Worm (Caenorhabditis elegans) whole organism, late embryonic: ENCODE results near the gene ZK370.6.

Source experiments
- C08G9.2 ChIP-seq: sonication (generic microtip); optimal IDR thresholded peaks from 2 replicates; lab custom pipeline; 2016; ENCODE audit warnings: mild to moderate bottlenecking, missing genetic modification characterization, moderate library complexity, missing compliant biosample characterization
- K02D7.2 ChIP-seq: sonication (generic microtip); optimal IDR thresholded peaks from 2 replicates; lab custom pipeline; 2017; ENCODE audit warnings: mild to moderate bottlenecking, missing genetic modification characterization, missing compliant biosample characterization
- T23F11.4 ChIP-seq: fragments of 200-800 bp; sonication (Bioruptor generic); optimal IDR thresholded peaks from 2 replicates; lab custom pipeline; 2018; ENCODE audit warnings: mild to moderate bottlenecking, missing genetic modification characterization, missing compliant biosample characterization
- Y22D7AL.16 ChIP-seq: sonication (generic microtip); optimal IDR thresholded peaks from 2 replicates; lab custom pipeline; 2016; ENCODE audit warnings: missing genetic modification characterization, missing compliant biosample characterization
- ama-1 ChIP-seq: fragments of 150-350 bp; optimal IDR thresholded peaks from 2 replicates; lab custom pipeline; 2014
- ceh-18 ChIP-seq: sonication (generic microtip); optimal IDR thresholded peaks from 2 replicates; lab custom pipeline; 2016; ENCODE audit warnings: missing genetic modification characterization, missing compliant biosample characterization
- ceh-19 ChIP-seq: fragments of 200-800 bp; sonication (Bioruptor generic); optimal IDR thresholded peaks from 2 replicates; lab custom pipeline; 2018; ENCODE audit warnings: mild to moderate bottlenecking, missing genetic modification characterization, missing compliant biosample characterization
- ceh-30 ChIP-seq: fragments of 150-350 bp; optimal IDR thresholded peaks from 2 replicates; lab custom pipeline; 2014; ENCODE audit warnings: missing biosample characterization, missing genetic modification characterization
- ceh-31 ChIP-seq: sonication (generic microtip); optimal IDR thresholded peaks from 2 replicates; lab custom pipeline; 2016; ENCODE audit warnings: missing genetic modification characterization, missing compliant biosample characterization
- ceh-34 ChIP-seq: sonication (generic microtip); optimal IDR thresholded peaks from 2 replicates; lab custom pipeline; 2016; ENCODE audit warnings: mild to moderate bottlenecking, missing genetic modification characterization, missing compliant biosample characterization
- ceh-9 ChIP-seq: sonication (generic microtip); optimal IDR thresholded peaks from 2 replicates; lab custom pipeline; 2016; ENCODE audit warnings: mild to moderate bottlenecking, missing genetic modification characterization, inconsistent platforms, missing compliant biosample characterization
- dmd-4 ChIP-seq: sonication (generic microtip); optimal IDR thresholded peaks from 2 replicates; lab custom pipeline; 2016; ENCODE audit warnings: borderline replicate concordance, missing genetic modification characterization, missing compliant biosample characterization
- dve-1 ChIP-seq: sonication (generic microtip); optimal IDR thresholded peaks from 2 replicates; lab custom pipeline; 2017; ENCODE audit warnings: antibody characterized with exemption, mild to moderate bottlenecking, missing genetic modification characterization, missing compliant biosample characterization
- elt-4 ChIP-seq: sonication (generic microtip); optimal IDR thresholded peaks from 2 replicates; lab custom pipeline; 2016; ENCODE audit warnings: missing genetic modification characterization, missing compliant biosample characterization
- ets-4 ChIP-seq: sonication (generic microtip); optimal IDR thresholded peaks from 2 replicates; lab custom pipeline; 2016; ENCODE audit warnings: missing genetic modification characterization, missing compliant biosample characterization
- eyg-1 ChIP-seq: sonication (generic microtip); optimal IDR thresholded peaks from 2 replicates; lab custom pipeline; 2016; ENCODE audit warnings: missing genotype, missing genetic modification characterization, missing compliant biosample characterization
- hlh-15 ChIP-seq: sonication (generic microtip); optimal IDR thresholded peaks from 2 replicates; lab custom pipeline; 2016; ENCODE audit warnings: missing genetic modification characterization, missing compliant biosample characterization
- hlh-30 ChIP-seq: sonication (generic microtip); optimal IDR thresholded peaks from 2 replicates; lab custom pipeline; 2017; ENCODE audit warnings: antibody characterized with exemption, missing genetic modification characterization, missing compliant biosample characterization; ENCODE audit not compliant: insufficient read depth
- lim-6 ChIP-seq: sonication (generic microtip); optimal IDR thresholded peaks from 2 replicates; lab custom pipeline; 2016; ENCODE audit warnings: missing genetic modification characterization, missing compliant biosample characterization
- mec-3 ChIP-seq: sonication (generic microtip); optimal IDR thresholded peaks from 2 replicates; lab custom pipeline; 2016; ENCODE audit warnings: borderline replicate concordance, missing genetic modification characterization, missing compliant biosample characterization
- nhr-11 ChIP-seq: fragments of 150-350 bp; optimal IDR thresholded peaks from 2 replicates; lab custom pipeline; 2014; ENCODE audit warnings: missing biosample characterization, missing genetic modification characterization
- odd-2 ChIP-seq: sonication (generic microtip); optimal IDR thresholded peaks from 2 replicates; lab custom pipeline; 2017; ENCODE audit warnings: antibody characterized with exemption, mild to moderate bottlenecking, missing genetic modification characterization, missing compliant biosample characterization
- pag-3 ChIP-seq: sonication (generic microtip); optimal IDR thresholded peaks from 2 replicates; lab custom pipeline; 2016; ENCODE audit warnings: missing compliant biosample characterization, missing genetic modification characterization, borderline replicate concordance
- pax-1 ChIP-seq: fragments of 150-350 bp; optimal IDR thresholded peaks from 2 replicates; lab custom pipeline; 2014; ENCODE audit warnings: missing biosample characterization, missing genetic modification characterization
- pha-4 ChIP-seq: fragments of 150-350 bp; optimal IDR thresholded peaks from 2 replicates; lab custom pipeline; 2018; ENCODE audit warnings: missing biosample characterization, missing genetic modification reagents, missing genetic modification characterization
- pros-1 ChIP-seq: fragments of 150-350 bp; optimal IDR thresholded peaks from 2 replicates; lab custom pipeline; 2014; ENCODE audit warnings: missing biosample characterization, missing genetic modification reagents, missing genetic modification characterization
- ref-2 ChIP-seq: sonication (generic microtip); optimal IDR thresholded peaks from 2 replicates; lab custom pipeline; 2016; ENCODE audit warnings: missing genetic modification characterization, missing compliant biosample characterization
- sdc-2 ChIP-seq: sonication (generic microtip); optimal IDR thresholded peaks from 2 replicates; lab custom pipeline; 2016; ENCODE audit warnings: missing genotype, missing genetic modification characterization, missing compliant biosample characterization
- syd-9 ChIP-seq: sonication (generic microtip); optimal IDR thresholded peaks from 2 replicates; lab custom pipeline; 2016; ENCODE audit warnings: mild to moderate bottlenecking, missing genetic modification characterization, moderate library complexity, missing compliant biosample characterization
- tbx-7 ChIP-seq: sonication (generic microtip); optimal IDR thresholded peaks from 2 replicates; lab custom pipeline; 2016; ENCODE audit warnings: missing genotype, missing genetic modification characterization, missing compliant biosample characterization
- ttx-3 ChIP-seq: sonication (generic microtip); optimal IDR thresholded peaks from 2 replicates; lab custom pipeline; 2016; ENCODE audit warnings: missing genetic modification reagents, missing genetic modification characterization, missing compliant biosample characterization
- unc-55 ChIP-seq: sonication (generic microtip); optimal IDR thresholded peaks from 2 replicates; lab custom pipeline; 2017; ENCODE audit warnings: missing biosample characterization, missing genetic modification reagents, missing genetic modification characterization
- unc-86 ChIP-seq: sonication (generic microtip); optimal IDR thresholded peaks from 2 replicates; lab custom pipeline; 2016; ENCODE audit warnings: missing genetic modification characterization, missing compliant biosample characterization

ZK370.6 gene

DNA sequence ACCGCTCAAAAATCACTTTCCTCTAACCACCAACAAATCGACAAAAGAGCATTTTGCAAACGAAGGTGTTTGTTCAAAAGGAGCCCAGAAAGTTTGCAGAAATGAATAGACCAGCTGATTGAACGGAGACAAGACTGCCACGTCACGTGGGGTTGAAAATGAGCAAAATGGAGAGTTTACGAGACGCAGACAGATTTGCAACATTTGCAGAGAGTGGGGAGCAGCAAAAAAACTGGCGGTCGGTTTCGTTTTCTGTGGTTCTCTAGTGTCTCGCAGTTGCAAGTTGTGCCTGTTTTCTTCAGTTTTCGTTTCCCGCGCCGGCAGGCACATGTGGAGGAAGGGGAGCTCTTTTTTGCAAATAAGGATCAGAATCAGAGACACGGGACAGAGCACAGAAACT lies 41.8 kb upstream of the ZK370.6 start:
- TF ChIP-seq ceh-18 (tag; lab: Kevin White, UChicago) (peak; percentile 65), pag-3 (tag; lab: Kevin White, UChicago) (no peak), hlh-30 (tag; lab: Kevin White, UChicago) (peak; percentile 58), ref-2 (no peak)
- TF ChIP-seq, all 69 proteins: peak for 2

DNA sequence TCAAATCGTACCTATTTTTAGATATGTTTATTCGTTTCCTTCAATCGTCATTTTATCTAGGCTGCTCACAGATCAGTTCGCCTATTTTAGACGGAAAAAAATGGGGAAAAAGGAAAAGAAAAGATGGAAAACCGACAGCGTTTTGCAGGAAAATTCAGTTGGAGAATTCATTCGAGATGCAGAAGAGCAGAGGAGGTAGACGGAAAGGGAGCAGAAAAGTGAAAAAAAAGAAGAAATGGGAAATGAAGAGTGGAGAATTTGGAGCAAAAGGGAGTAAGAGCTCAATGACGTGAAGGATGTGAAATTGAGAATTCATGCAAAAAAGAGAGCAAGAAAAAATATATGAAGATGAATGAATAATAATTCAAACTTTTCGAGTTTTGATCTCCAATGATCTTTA lies 40.9 kb upstream of the ZK370.6 start:
- TF ChIP-seq sdc-2 (tag; lab: Kevin White, UChicago) (no peak), pros-1 (tag; lab: Kevin White, UChicago) (no peak), ceh-31 (no peak), K02D7.2 (tag; lab: Kevin White, UChicago) (no peak), odd-2 (no peak), ceh-18 (tag; lab: Kevin White, UChicago) (peak; percentile 9), hlh-15 (tag; lab: Kevin White, UChicago) (no peak)
- TF ChIP-seq, all 69 proteins: peak for 1

DNA sequence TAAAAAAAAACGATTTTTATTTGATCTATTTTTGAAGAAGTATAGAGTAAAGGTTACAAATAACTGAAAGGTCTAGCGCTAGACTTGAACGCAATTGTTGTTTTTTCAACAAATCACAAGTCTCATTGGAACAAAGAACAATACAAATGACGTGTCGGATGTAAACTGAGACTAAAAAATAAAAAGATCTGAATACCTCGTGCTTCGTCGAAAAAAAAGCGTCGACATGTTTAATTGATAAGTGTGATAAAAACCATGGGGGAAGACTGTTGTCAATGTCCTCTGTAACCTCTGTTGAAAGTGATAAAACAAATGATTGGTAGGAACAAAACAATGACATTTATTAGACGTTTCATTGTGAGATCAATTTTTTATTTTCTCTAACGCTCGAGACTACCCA lies 39.1 kb upstream of the ZK370.6 start:
- TF ChIP-seq T23F11.4 (GFP tag; lab: Kevin White, UChicago) = no peak
- no peak for TF ChIP-seq ttx-3 (tag; lab: Kevin White, UChicago)

DNA sequence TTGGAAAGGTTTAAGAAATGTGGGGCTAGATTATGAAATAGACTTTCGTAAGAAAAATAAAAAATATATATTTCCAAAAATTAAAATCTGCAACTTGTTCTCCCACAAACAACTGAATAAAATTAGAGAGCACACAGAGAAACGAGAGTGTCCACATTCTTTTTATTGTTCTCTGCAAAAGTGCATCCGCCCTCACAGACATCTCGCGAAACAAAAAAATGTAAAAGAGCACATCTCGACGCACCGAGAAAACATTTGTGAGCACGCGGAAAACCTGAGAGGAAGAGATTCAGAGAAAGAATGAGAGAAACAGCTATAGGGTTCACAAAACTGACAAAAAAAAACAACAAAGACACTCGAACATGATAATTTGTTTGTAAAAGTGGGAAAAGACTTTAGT lies 38.4 kb upstream of the ZK370.6 start:
- TF ChIP-seq ets-4 = no peak
- TF ChIP-seq ceh-31 = peak; percentile 14

DNA sequence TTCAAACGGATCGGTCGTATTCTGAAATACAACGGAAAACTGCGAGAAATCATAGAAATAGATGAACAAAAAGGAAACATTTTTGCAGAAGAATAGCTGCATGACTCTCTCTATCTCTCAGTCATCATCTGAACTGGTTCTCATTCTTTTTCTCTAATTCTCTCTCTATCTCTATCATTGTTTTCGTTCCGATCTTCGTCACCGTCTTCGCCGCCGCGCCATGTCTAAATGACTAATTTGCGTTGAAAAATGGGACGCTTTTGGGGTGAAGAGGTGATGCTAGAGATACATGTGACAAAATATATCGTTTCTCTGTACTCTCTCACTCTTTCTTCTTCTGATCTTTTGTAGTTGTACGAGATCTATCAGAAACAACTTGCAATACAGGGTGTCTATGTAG lies 36.8 kb upstream of the ZK370.6 start:
- no peak for TF ChIP-seq dve-1 (tag; lab: Kevin White, UChicago)
- no peak for TF ChIP-seq unc-86
- no peak for TF ChIP-seq ama-1
- no peak for TF ChIP-seq C08G9.2 (tag; lab: Kevin White, UChicago)
- TF ChIP-seq dmd-4 = no peak
- no peak for TF ChIP-seq elt-4
- TF ChIP-seq ceh-19 = no peak
- TF ChIP-seq ceh-34 = no peak
- no peak for TF ChIP-seq T23F11.4 (GFP tag; lab: Kevin White, UChicago)
- TF ChIP-seq ceh-30 (tag; lab: Kevin White, UChicago) = no peak
- TF ChIP-seq eyg-1 (tag; lab: Kevin White, UChicago) = no peak
- TF ChIP-seq pros-1 (tag; lab: Kevin White, UChicago) = no peak
- no peak for TF ChIP-seq unc-55 (GFP tag; lab: Kevin White, UChicago)
- TF ChIP-seq hlh-15 (tag; lab: Kevin White, UChicago) = no peak
- no peak for TF ChIP-seq lim-6 (tag; lab: Kevin White, UChicago)
- TF ChIP-seq mec-3 (tag; lab: Kevin White, UChicago) = no peak
- no peak for TF ChIP-seq pha-4 (tag; lab: Kevin White, UChicago)
- TF ChIP-seq pax-1 (tag; lab: Kevin White, UChicago) = no peak
- TF ChIP-seq Y22D7AL.16 (tag; lab: Kevin White, UChicago) = no peak
- no peak for TF ChIP-seq tbx-7

DNA sequence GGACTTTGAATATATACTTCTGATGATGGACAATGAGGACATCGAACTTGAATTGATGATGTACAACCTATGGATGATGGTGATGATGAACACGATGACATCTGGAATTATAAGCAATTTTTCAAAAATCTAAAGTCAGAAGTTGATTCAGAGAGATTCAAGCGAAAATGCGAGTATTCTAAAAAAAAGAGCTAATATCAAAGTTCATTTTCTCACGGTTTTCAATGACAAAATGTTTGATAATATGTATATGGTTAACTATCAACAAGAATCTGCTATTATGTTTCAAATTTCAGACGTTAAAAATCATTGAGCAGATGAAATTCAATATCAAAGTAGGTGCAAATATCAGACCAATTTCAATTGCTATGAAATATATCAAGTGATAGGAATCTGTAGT lies 36.3 kb upstream of the ZK370.6 start, which contains the start of gene K02D10.4:
Gene K02D10.4, minus strand, starts transcription at position 101 of the 400 bp plus-strand sequence.
- TF ChIP-seq syd-9 (no peak), ceh-9 (tag; lab: Kevin White, UChicago) (no peak), lim-6 (tag; lab: Kevin White, UChicago) (no peak)

DNA sequence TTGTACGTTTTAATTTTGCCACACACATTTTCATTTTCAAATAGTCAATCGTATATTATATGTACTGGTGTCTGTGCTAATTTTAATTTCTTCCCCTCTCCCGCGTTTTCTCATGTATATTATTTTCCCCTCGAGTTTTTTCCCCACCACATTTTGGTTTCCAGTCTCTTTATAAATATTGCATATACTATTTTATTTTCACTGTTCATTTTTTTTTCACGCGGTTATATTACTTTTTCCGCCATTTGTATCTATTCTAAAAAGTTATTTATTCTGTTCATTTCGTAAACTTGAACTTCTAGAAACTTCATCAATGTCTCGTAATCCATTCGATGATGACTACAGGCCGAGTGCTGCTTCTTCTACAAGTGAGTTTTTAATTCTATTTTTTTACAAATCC lies 32.3 kb upstream of the ZK370.6 start, which contains the start of gene snap-29:
Gene snap-29, plus strand, starts transcription at position 301 of the 400 bp plus-strand sequence.
- peak; percentile 41 for TF ChIP-seq nhr-11
- TF ChIP-seq odd-2 = no peak
